Worm (Caenorhabditis elegans) whole organism, L4 larva: ENCODE measurements around the gene C03E10.3.

Source experiments
- F44E2.7 ChIP-seq: fragments of 200-800 bp; sonication (Bioruptor generic); IDR thresholded peaks from 2 replicates; pipeline ENCODE4 v2.1.2; 2022; ENCODE audit warnings: missing genetic modification characterization, missing compliant biosample characterization
- T26A8.4 ChIP-seq: fragments of 200-800 bp; sonication (Bioruptor generic); IDR thresholded peaks from 2 replicates; pipeline ENCODE4 v1.3.6; 2022; ENCODE audit warnings: missing genetic modification characterization, missing compliant biosample characterization
- Y105C5A.15 ChIP-seq: fragments of 200-800 bp; sonication (Bioruptor generic); IDR thresholded peaks from 2 replicates; pipeline ENCODE4 v1.3.6; 2022; ENCODE audit warnings: missing genetic modification characterization, missing compliant biosample characterization
- Y5F2A.4 ChIP-seq: fragments of 200-800 bp; sonication (Bioruptor generic); optimal IDR thresholded peaks from 2 replicates; lab custom pipeline; 2018; ENCODE audit warnings: mild to moderate bottlenecking, missing genetic modification characterization, missing compliant biosample characterization
- ZK337.2 ChIP-seq: fragments of 200-800 bp; sonication (Bioruptor generic); IDR thresholded peaks from 2 replicates; pipeline ENCODE4 v1.3.6; 2022; ENCODE audit warnings: missing genetic modification reagents, missing genetic modification characterization, missing compliant biosample characterization
- aha-1 ChIP-seq: fragments of 150-350 bp; peaks from one replicate; lab custom pipeline; 2014; ENCODE audit warnings: missing biosample characterization, missing genetic modification characterization
- ama-1 ChIP-seq: fragments of 150-350 bp; optimal IDR thresholded peaks from 2 replicates; lab custom pipeline; 2014; ENCODE audit warnings: inconsistent platforms, mixed read lengths
- ceh-20 ChIP-seq: fragments of 200-800 bp; sonication (Bioruptor generic); IDR thresholded peaks from 2 replicates; pipeline ENCODE4 v1.3.6; 2022; ENCODE audit warnings: missing genetic modification reagents, missing genetic modification characterization, missing compliant biosample characterization
- ceh-28 ChIP-seq: fragments of 150-350 bp; optimal IDR thresholded peaks from 2 replicates; lab custom pipeline; 2014; ENCODE audit warnings: missing biosample characterization, missing genetic modification reagents, missing genetic modification characterization
- ceh-32 ChIP-seq: sonication (generic microtip); optimal IDR thresholded peaks from 2 replicates; lab custom pipeline; 2016; ENCODE audit warnings: mild to moderate bottlenecking, missing genetic modification characterization, missing compliant biosample characterization; ENCODE audit not compliant: poor library complexity
- ceh-62 ChIP-seq: sonication (generic microtip); optimal IDR thresholded peaks from 2 replicates; lab custom pipeline; 2017; ENCODE audit warnings: missing biosample characterization, missing genetic modification characterization
- ces-1 ChIP-seq: fragments of 150-350 bp; sonication (generic microtip); optimal IDR thresholded peaks from 4 replicates; lab custom pipeline; 2014; ENCODE audit warnings: missing biosample characterization, missing genetic modification reagents, missing genetic modification characterization
- cey-2 ChIP-seq: sonication (generic microtip); optimal IDR thresholded peaks from 3 replicates; lab custom pipeline; 2017; ENCODE audit warnings: missing genetic modification characterization, mild to moderate bottlenecking, missing compliant biosample characterization, antibody characterized with exemption, borderline replicate concordance; ENCODE audit not compliant: insufficient read depth
- ctbp-1 ChIP-seq: fragments of 200-800 bp; sonication (Bioruptor generic); IDR thresholded peaks from 2 replicates; pipeline ENCODE4 v1.3.6; 2022; ENCODE audit warnings: missing genetic modification reagents, missing genetic modification characterization, missing compliant biosample characterization
- daf-16 ChIP-seq, 3 experiments: sonication (generic microtip); optimal IDR thresholded peaks; 2 replicates each; lab custom pipeline; 2016 to 2017; ENCODE audit warnings: missing genetic modification characterization in 3 of 3, missing genetic modification reagents in 3 of 3, mild to moderate bottlenecking in 2 of 3, missing compliant biosample characterization in 2 of 3, missing biosample characterization in 1 of 3, moderate library complexity in 1 of 3
- daf-19 ChIP-seq: fragments of 200-800 bp; sonication (Bioruptor generic); conservative IDR thresholded peaks from 2 replicates; pipeline ENCODE4 v1.3.6; 2022; ENCODE audit warnings: missing genetic modification characterization, missing compliant biosample characterization
- daf-8 ChIP-seq: fragments of 200-800 bp; sonication (Bioruptor generic); IDR thresholded peaks from 2 replicates; pipeline ENCODE4 v1.3.6; 2022; ENCODE audit warnings: missing genetic modification characterization, missing compliant biosample characterization
- duxl-1 ChIP-seq: sonication (generic microtip); optimal IDR thresholded peaks from 2 replicates; lab custom pipeline; 2016; ENCODE audit warnings: mild to moderate bottlenecking, missing genetic modification characterization, moderate library complexity, missing compliant biosample characterization; ENCODE audit not compliant: poor library complexity
- egl-27 ChIP-seq: sonication (generic microtip); optimal IDR thresholded peaks from 3 replicates; lab custom pipeline; 2017; ENCODE audit warnings: missing biosample characterization, missing genetic modification reagents, missing genetic modification characterization
- fos-1 ChIP-seq: fragments of 150-350 bp; optimal IDR thresholded peaks from 2 replicates; lab custom pipeline; 2014; ENCODE audit warnings: missing biosample characterization, missing genetic modification characterization
- gei-8 ChIP-seq: fragments of 200-800 bp; sonication (Bioruptor generic); optimal IDR thresholded peaks from 2 replicates; lab custom pipeline; 2018; ENCODE audit warnings: mild to moderate bottlenecking, missing genetic modification characterization, missing compliant biosample characterization
- hlh-11 ChIP-seq: fragments of 200-800 bp; sonication (Bioruptor generic); optimal IDR thresholded peaks from 2 replicates; lab custom pipeline; 2018; ENCODE audit warnings: mild to moderate bottlenecking, missing genetic modification characterization, missing compliant biosample characterization
- hlh-30 ChIP-seq: sonication (generic microtip); optimal IDR thresholded peaks from 2 replicates; lab custom pipeline; 2017; ENCODE audit warnings: antibody characterized with exemption, mild to moderate bottlenecking, missing genetic modification characterization, missing compliant biosample characterization; ENCODE audit not compliant: insufficient read depth
- lin-29 ChIP-seq: fragments of 200-800 bp; sonication (Bioruptor generic); IDR thresholded peaks from 2 replicates; pipeline ENCODE4 v1.3.6; 2022; ENCODE audit warnings: missing genetic modification reagents, missing genetic modification characterization, missing compliant biosample characterization
- lin-39 ChIP-seq: fragments of 150-350 bp; optimal IDR thresholded peaks from 2 replicates; lab custom pipeline; 2014; ENCODE audit warnings: missing biosample characterization, missing genetic modification reagents, missing genetic modification characterization
- mep-1 ChIP-seq: fragments of 150-350 bp; sonication (generic microtip); optimal IDR thresholded peaks from 3 replicates; lab custom pipeline; 2014; ENCODE audit warnings: missing biosample characterization, missing genetic modification characterization
- mxl-2 ChIP-seq: fragments of 200-800 bp; sonication (Bioruptor generic); conservative IDR thresholded peaks from 2 replicates; pipeline ENCODE4 v1.3.6; 2022; ENCODE audit warnings: missing genetic modification reagents, missing genetic modification characterization, missing compliant biosample characterization
- nhr-11 ChIP-seq: fragments of 150-350 bp; optimal IDR thresholded peaks from 2 replicates; lab custom pipeline; 2014; ENCODE audit warnings: missing biosample characterization, missing genetic modification characterization
- nhr-28 ChIP-seq: fragments of 150-350 bp; optimal IDR thresholded peaks from 2 replicates; lab custom pipeline; 2014; ENCODE audit warnings: missing biosample characterization, missing genetic modification characterization
- nhr-77 ChIP-seq: fragments of 150-350 bp; optimal IDR thresholded peaks from 2 replicates; lab custom pipeline; 2014; ENCODE audit warnings: missing biosample characterization, missing genetic modification characterization
- php-3 ChIP-seq: fragments of 200-800 bp; sonication (Bioruptor generic); IDR thresholded peaks from 2 replicates; pipeline ENCODE4 v1.3.6; 2022; ENCODE audit warnings: missing genetic modification reagents, missing genetic modification characterization, missing compliant biosample characterization
- pqm-1 ChIP-seq: sonication (generic microtip); optimal IDR thresholded peaks from 2 replicates; lab custom pipeline; 2017; ENCODE audit warnings: missing biosample characterization, missing genetic modification characterization
- skn-1 ChIP-seq: fragments of 150-350 bp; optimal IDR thresholded peaks from 2 replicates; lab custom pipeline; 2014; ENCODE audit warnings: missing biosample characterization, missing genetic modification characterization
- spr-1 ChIP-seq: sonication (generic microtip); optimal IDR thresholded peaks from 2 replicates; lab custom pipeline; 2016; ENCODE audit warnings: mild to moderate bottlenecking, missing genetic modification characterization, missing compliant biosample characterization
- tra-1 ChIP-seq: fragments of 200-800 bp; sonication (Bioruptor generic); IDR thresholded peaks from 2 replicates; pipeline ENCODE4 v1.3.6; 2022; ENCODE audit warnings: missing genetic modification reagents, missing genetic modification characterization, missing compliant biosample characterization
- unc-39 ChIP-seq: sonication (generic microtip); optimal IDR thresholded peaks from 2 replicates; lab custom pipeline; 2017; ENCODE audit warnings: missing biosample characterization, missing genetic modification characterization
- zag-1 ChIP-seq: fragments of 150-350 bp; optimal IDR thresholded peaks from 2 replicates; lab custom pipeline; 2014; ENCODE audit warnings: missing biosample characterization, missing genetic modification characterization
- zfp-2 ChIP-seq: sonication (generic microtip); optimal IDR thresholded peaks from 2 replicates; lab custom pipeline; 2016; ENCODE audit warnings: mild to moderate bottlenecking, missing genetic modification characterization, missing compliant biosample characterization
- zip-11 ChIP-seq: fragments of 200-800 bp; sonication (Bioruptor generic); IDR thresholded peaks from 2 replicates; pipeline ENCODE4 v1.3.6; 2022; ENCODE audit warnings: missing genetic modification characterization, missing compliant biosample characterization
- ztf-7 ChIP-seq: fragments of 150-350 bp; optimal IDR thresholded peaks from 2 replicates; lab custom pipeline; 2014; ENCODE audit warnings: missing biosample characterization, missing genetic modification characterization

The C03E10.3 gene

DNA sequence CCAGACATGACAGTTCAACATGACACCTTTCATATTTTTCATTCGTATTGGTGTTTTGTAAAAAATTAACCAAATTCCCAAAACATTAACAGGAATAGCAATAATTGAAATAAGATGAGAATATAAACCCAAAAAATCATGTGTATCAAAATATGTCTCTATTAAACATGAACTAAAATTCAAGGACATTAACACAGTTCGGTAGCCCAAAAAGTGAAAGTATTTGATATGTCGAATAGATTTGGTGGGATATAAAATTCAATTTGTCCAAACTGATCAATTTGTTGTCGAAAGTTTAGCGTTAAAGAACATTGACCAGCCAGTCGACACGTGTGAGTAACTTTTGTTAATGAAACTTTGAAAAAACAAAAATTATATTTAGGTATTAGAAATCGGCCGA, 16.5 kb downstream of the C03E10.3 start, which contains the start of gene srh-46:
Gene srh-46 (minus strand): TSS at position 189 of the 400 bp plus-strand sequence.
- TF ChIP-seq nhr-28 (tag; lab: Kevin White, UChicago) (peak; percentile 14), Y5F2A.4 (no peak), lin-39 (tag; lab: Kevin White, UChicago) (no peak), lin-29 (GFP tag; lab: Robert Waterston, UW) (no peak), egl-27 (tag; lab: Kevin White, UChicago) (no peak)

DNA sequence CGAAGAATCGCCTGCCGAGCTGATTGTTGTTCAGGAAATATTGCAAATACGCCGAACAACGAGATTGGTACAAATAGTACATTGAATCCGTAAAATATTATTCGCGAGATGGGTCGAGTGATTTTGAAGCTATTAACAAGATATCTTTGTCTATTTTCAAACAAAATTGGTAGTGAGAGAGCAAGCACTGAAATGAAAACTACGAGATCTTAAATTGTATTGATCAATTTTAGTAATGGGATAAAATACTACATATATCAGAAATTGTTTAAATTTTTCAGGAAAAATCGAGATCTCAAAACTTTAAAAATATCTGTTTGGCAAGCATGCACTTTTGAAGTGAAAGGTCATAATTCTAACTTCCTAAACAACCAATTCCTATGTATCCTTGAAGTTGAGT, 18.0 kb downstream of the C03E10.3 start:
- no peak for TF ChIP-seq zfp-2
- TF ChIP-seq aha-1 (tag; lab: Kevin White, UChicago): peak; percentile 94
- no peak for TF ChIP-seq ceh-28 (tag; lab: Kevin White, UChicago)
- no peak for TF ChIP-seq Y105C5A.15
- TF ChIP-seq ceh-62 (tag; lab: Kevin White, UChicago): no peak
- no peak for TF ChIP-seq unc-39
- TF ChIP-seq F44E2.7: no peak

DNA sequence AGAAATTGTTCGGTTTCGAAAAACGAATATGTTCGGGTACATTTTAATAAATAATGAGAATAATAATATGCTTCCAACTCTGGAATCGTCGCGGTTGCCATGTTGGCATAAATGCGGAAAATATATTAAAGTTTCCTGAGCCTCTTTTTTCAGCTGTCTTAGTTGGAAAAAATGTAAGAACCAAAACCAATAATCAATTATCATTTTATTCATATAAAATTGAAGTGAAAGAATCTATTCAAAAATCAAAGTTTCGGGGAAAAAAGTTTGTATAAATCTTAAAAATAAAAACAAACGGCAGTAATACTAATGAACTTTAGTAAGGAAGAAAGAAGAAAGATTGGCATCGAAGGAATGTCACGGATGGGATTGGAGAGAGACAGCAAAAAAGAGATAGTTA, 18.7 kb downstream of the C03E10.3 start, which contains the start of gene srh-45:
Gene srh-45 (minus strand): TSS at position 101 of the 400 bp plus-strand sequence.
- TF ChIP-seq aha-1 (tag; lab: Kevin White, UChicago) (peak; percentile 52), ztf-7 (no peak)

DNA sequence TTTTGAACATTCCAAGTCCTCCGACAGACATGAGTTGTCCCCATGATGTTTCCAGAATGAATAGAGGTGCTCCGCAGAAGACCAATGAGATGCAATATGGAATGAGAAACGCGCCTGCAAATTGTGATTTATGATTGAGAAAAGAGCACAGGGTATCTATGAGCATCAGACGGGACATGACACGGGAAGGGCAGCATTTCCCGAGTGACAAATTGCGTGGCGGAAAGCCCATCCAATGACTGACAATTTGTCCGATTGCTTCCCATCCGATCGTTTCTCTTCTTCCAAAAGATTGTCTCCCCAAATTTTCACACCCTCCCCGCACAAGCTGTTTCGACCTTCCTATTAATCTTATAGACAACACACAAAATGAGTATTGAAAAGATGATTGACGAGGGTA, 21.6 kb downstream of the C03E10.3 start:
- TF ChIP-seq fos-1 (tag; lab: Kevin White, UChicago) (no peak), skn-1 (tag; lab: Kevin White, UChicago) (no peak), nhr-11 (tag; lab: Kevin White, UChicago) (peak; percentile 9), zag-1 (tag; lab: Kevin White, UChicago) (no peak), hlh-11 (tag; lab: Kevin White, UChicago) (peak; percentile 35), daf-16 (GFP tag; optimal IDR thresholded peaks at IDR 0.05; lab: Kevin White, UChicago) (peak in 1 of 2 experiments; percentile 11), daf-16 (tag; optimal IDR thresholded peaks at IDR 0.05; lab: Kevin White, UChicago) (no peak), zfp-2 (no peak), spr-1 (tag; lab: Kevin White, UChicago) (no peak), ceh-20 (GFP tag; lab: Robert Waterston, UW) (peak; percentile 47; the same call in 1 of the 2 replicates)

DNA sequence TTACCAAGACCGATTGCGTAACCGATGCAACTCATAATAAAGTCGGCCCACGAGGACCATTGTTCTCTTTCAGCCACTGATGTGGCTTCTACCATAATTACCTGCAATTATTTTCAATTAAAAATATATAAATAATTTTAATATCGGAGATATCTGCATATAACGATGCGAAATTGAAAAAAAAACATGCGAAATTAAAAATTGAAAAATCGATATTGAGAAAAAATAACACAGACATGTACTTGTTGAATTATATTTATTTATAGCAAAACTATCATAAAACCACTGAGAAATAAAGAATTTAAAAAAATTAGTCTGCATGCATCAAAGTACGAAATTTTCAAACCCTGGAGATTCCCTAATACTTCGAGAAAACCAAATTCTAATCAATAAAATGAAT, 22.1 kb downstream of the C03E10.3 start, which contains the start of gene snf-11:
Gene snf-11 (minus strand): TSS at position 101 of the 400 bp plus-strand sequence.
- TF ChIP-seq pqm-1 (tag; lab: Kevin White, UChicago) (no peak), daf-16 (GFP tag; optimal IDR thresholded peaks at IDR 0.05; lab: Kevin White, UChicago) (no peak), daf-16 (tag; optimal IDR thresholded peaks at IDR 0.05; lab: Kevin White, UChicago) (no peak), cey-2 (tag; lab: Kevin White, UChicago) (no peak)

DNA sequence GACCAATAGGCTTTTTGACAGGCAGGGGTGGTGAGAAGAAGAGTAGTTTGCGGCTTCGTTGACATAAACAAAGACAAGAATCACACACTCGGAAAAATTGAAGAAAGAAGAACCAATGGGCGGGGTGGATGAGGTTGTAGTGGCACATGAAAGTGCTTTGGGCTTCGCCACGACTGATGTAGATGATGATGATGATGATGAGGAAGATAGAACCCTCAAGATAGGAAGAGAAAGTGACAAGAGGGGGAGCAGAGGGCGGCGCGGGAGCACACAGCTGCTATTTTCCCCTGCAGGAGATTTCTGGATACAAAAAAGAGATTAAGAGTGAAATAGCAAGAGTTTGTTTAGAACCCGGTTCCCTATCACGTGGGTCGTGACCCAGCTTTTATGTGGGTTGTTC, 22.7 kb downstream of the C03E10.3 start:
- TF ChIP-seq nhr-28 (tag; lab: Kevin White, UChicago) (peak; percentile 46), hlh-30 (tag; lab: Kevin White, UChicago) (peak; percentile 22), ceh-20 (GFP tag; lab: Robert Waterston, UW) (0 out of 2 replicates have a peak, but pooled peaks have one; percentile 25), ctbp-1 (GFP tag; lab: Robert Waterston, UW) (no peak), duxl-1 (tag; lab: Kevin White, UChicago) (no peak), hlh-11 (tag; lab: Kevin White, UChicago) (peak; percentile 22), daf-19 (GFP tag; lab: Robert Waterston, UW) (no peak), mep-1 (tag; lab: Kevin White, UChicago) (no peak), tra-1 (GFP tag; lab: Robert Waterston, UW) (0 out of 2 replicates have a peak, but pooled peaks have one; percentile 20), gei-8 (GFP tag; lab: Kevin White, UChicago) (no peak), zag-1 (tag; lab: Kevin White, UChicago) (no peak), php-3 (no peak), zip-11 (no peak), ceh-32 (tag; lab: Kevin White, UChicago) (no peak), ama-1 (lab: Kevin White, UChicago) (no peak), daf-16 (GFP tag; optimal IDR thresholded peaks at IDR 0.05; lab: Kevin White, UChicago) (peak in 1 of 2 experiments; percentile 58), daf-16 (tag; optimal IDR thresholded peaks at IDR 0.05; lab: Kevin White, UChicago) (no peak), daf-8 (no peak), spr-1 (tag; lab: Kevin White, UChicago) (no peak), ces-1 (GFP tag; lab: Kevin White, UChicago) (no peak), ZK337.2 (GFP tag; lab: Robert Waterston, UW) (peak; percentile 45; the same call in 1 of the 2 replicates), egl-27 (tag; lab: Kevin White, UChicago) (no peak), mxl-2 (GFP tag; lab: Robert Waterston, UW) (no peak), nhr-77 (no peak), T26A8.4 (GFP tag; lab: Robert Waterston, UW) (no peak)
